Worm (Caenorhabditis elegans): ENCODE results near the gene apd-3.

ce11 chrII:3499386-3499785 is 46.8 kb downstream of the apd-3 start, which contains the start of gene Y49F6B.9:
- no peak for TF ChIP-seq unc-62 (GFP tag; optimal IDR thresholded peaks at IDR 0.05)
- TF ChIP-seq unc-55 (GFP tag; optimal IDR thresholded peaks at IDR 0.05), result no peak
- TF ChIP-seq nhr-11 (tag; optimal IDR thresholded peaks at IDR 0.05), result no peak
- TF ChIP-seq lin-13 (GFP tag; optimal IDR thresholded peaks at IDR 0.05), result no peak
- TF ChIP-seq lsy-2 (tag; optimal IDR thresholded peaks at IDR 0.05), result no peak
- TF ChIP-seq ceh-16 (tag; optimal IDR thresholded peaks at IDR 0.05), result no peak
- TF ChIP-seq ztf-4 (tag; optimal IDR thresholded peaks at IDR 0.05), result no peak
- no peak for TF ChIP-seq Y55F3AM.14 (GFP tag; optimal IDR thresholded peaks at IDR 0.05)

Data from whole organism, L2 larva.